Fruit fly (Drosophila melanogaster) Kc167 (cell line): ENCODE results near the gene E23.

ENCODE experiments used
- Myc ChIP-seq: fragments of >200 bp; optimal IDR thresholded peaks from 2 replicates; lab custom pipeline; 2017; ENCODE audit warnings: missing external identifiers
- Sin3A ChIP-seq: fragments of >200 bp; optimal IDR thresholded peaks from 2 replicates; lab custom pipeline; 2018; ENCODE audit warnings: missing external identifiers
- h ChIP-seq: fragments of >200 bp; optimal IDR thresholded peaks from 3 replicates; lab custom pipeline; 2018; ENCODE audit warnings: missing external identifiers
- insv ChIP-seq: fragments of >200 bp; optimal IDR thresholded peaks from 3 replicates; lab custom pipeline; 2018; ENCODE audit warnings: missing external identifiers
- psq ChIP-seq: fragments of >200 bp; optimal IDR thresholded peaks from 2 replicates; lab custom pipeline; 2017; ENCODE audit warnings: missing external identifiers
- ttk ChIP-seq: sonication (Bioruptor generic); optimal IDR thresholded peaks from 2 replicates; lab custom pipeline; 2017; ENCODE audit warnings: missing external identifiers

DNA sequence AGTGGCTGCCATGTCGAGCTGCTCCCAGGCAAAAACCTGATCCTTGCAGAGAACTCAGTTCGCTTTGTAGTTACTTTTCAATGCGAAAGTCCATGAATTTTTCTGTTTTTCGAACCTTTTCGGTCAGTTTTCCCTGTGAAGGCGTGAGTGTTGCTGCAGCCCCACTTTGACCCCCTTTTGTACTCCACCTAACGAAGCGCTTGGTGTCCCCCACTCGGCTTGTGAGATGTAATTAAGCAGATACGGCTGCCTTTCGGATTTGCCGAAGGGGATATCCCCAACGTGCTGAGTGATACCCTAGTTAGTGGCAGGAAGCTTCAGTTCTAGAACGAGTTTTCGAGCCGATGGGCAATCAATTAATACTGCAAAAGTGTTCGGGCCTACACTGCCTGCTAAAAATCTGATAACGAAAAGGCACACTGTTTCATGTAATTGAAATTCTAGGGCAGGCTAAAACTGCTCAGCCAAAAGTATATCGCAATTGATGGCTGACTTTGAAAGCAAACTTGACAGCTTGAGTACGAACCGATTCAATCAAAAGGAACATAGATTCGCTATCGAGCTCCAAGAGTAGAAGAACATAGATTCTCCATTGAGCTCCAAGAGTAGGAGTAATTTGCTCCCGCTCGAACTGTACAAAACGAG lies 2.9 kb downstream of the E23 start:
- TF ChIP-seq psq (lab: Kevin White, UChicago) (no peak), Sin3A (lab: Kevin White, UChicago) (no peak), h (lab: Kevin White, UChicago) (no peak), ttk (lab: Kevin White, UChicago) (no peak), Myc (lab: Kevin White, UChicago) (no peak), insv (lab: Kevin White, UChicago) (no peak)
